Fruit fly (Drosophila melanogaster) whole organism, prepupa: Measurements from ENCODE around the gene CG33170.
A peak's percentile ranks its signal among the peaks of the same experiment; 100 is the strongest.

ENCODE experiments used
- CG10631 ChIP-seq: fragments of 200-800 bp; sonication (Bioruptor generic); optimal IDR thresholded peaks from 2 replicates; lab custom pipeline; 2016; ENCODE audit warnings: missing biosample characterization, missing genetic modification characterization
- CG11294 ChIP-seq: fragments of 200-800 bp; sonication (Bioruptor generic); IDR thresholded peaks from 2 replicates; pipeline ENCODE4 v1.3.6; 2022; ENCODE audit warnings: missing biosample characterization, missing genetic modification characterization
- CG11762 ChIP-seq: fragments of 200-800 bp; sonication (Bioruptor generic); optimal IDR thresholded peaks from 3 replicates; lab custom pipeline; 2016; ENCODE audit warnings: missing biosample characterization, missing genetic modification characterization; ENCODE audit not compliant: insufficient read depth
- CG11902 ChIP-seq: fragments of 200-800 bp; sonication (Bioruptor generic); optimal IDR thresholded peaks from 3 replicates; lab custom pipeline; 2016; ENCODE audit warnings: missing biosample characterization, missing genetic modification characterization
- CG1621 ChIP-seq: fragments of 200-800 bp; sonication (Bioruptor generic); optimal IDR thresholded peaks from 3 replicates; lab custom pipeline; 2018; ENCODE audit warnings: missing biosample characterization, mild to moderate bottlenecking, missing genetic modification characterization
- CG16779 ChIP-seq: fragments of 200-800 bp; sonication (Bioruptor generic); optimal IDR thresholded peaks from 3 replicates; lab custom pipeline; 2017; ENCODE audit warnings: missing biosample characterization, mild to moderate bottlenecking, missing genetic modification characterization
- CG3032 ChIP-seq: fragments of 200-800 bp; optimal IDR thresholded peaks from 2 replicates; lab custom pipeline; 2019; ENCODE audit warnings: missing biosample characterization, mild to moderate bottlenecking, missing genetic modification characterization, moderate library complexity
- CG31627 ChIP-seq: fragments of 200-800 bp; sonication (Bioruptor generic); optimal IDR thresholded peaks from 3 replicates; lab custom pipeline; 2016; ENCODE audit warnings: missing biosample characterization, missing genetic modification characterization
- CG32006 ChIP-seq: fragments of 200-800 bp; sonication (Bioruptor generic); optimal IDR thresholded peaks from 3 replicates; lab custom pipeline; 2017; ENCODE audit warnings: missing biosample characterization, mild to moderate bottlenecking, missing genetic modification characterization
- CG34406 ChIP-seq: fragments of 200-800 bp; sonication (Bioruptor generic); optimal IDR thresholded peaks from 3 replicates; lab custom pipeline; 2016; ENCODE audit warnings: missing biosample characterization, missing genetic modification characterization
- CG4318 ChIP-seq: fragments of 200-800 bp; sonication (Bioruptor generic); optimal IDR thresholded peaks from 3 replicates; lab custom pipeline; 2017; ENCODE audit warnings: missing biosample characterization, mild to moderate bottlenecking, missing genetic modification characterization
- CG6163 ChIP-seq: fragments of 200-800 bp; sonication (Bioruptor generic); IDR thresholded peaks from 3 replicates; pipeline ENCODE4 v1.3.6; 2022; ENCODE audit warnings: missing biosample characterization, missing genetic modification characterization
- CG6792 ChIP-seq: fragments of 200-800 bp; sonication (Bioruptor generic); optimal IDR thresholded peaks from 3 replicates; lab custom pipeline; 2016; ENCODE audit warnings: missing biosample characterization, missing genetic modification characterization
- CG6854 ChIP-seq: fragments of 200-800 bp; sonication (Bioruptor generic); optimal IDR thresholded peaks from 2 replicates; lab custom pipeline; 2017; ENCODE audit warnings: missing biosample characterization, mild to moderate bottlenecking, missing genetic modification characterization
- CG8119 ChIP-seq: fragments of 200-800 bp; sonication (Bioruptor generic); IDR thresholded peaks from 3 replicates; pipeline ENCODE4 v1.3.6; 2022; ENCODE audit warnings: missing biosample characterization, missing genetic modification characterization
- CG8319 ChIP-seq: fragments of 200-800 bp; sonication (Bioruptor generic); optimal IDR thresholded peaks from 3 replicates; lab custom pipeline; 2016; ENCODE audit warnings: missing biosample characterization, missing genetic modification characterization
- CG8632 ChIP-seq: fragments of 200-800 bp; sonication (Bioruptor generic); optimal IDR thresholded peaks from 3 replicates; lab custom pipeline; 2016; ENCODE audit warnings: missing biosample characterization, missing genetic modification characterization
- CG9139 ChIP-seq: fragments of 200-800 bp; sonication (Bioruptor generic); optimal IDR thresholded peaks from 3 replicates; lab custom pipeline; 2017; ENCODE audit warnings: missing biosample characterization, mild to moderate bottlenecking, missing genetic modification characterization
- Eip75B ChIP-seq: fragments of 200-800 bp; sonication (Bioruptor generic); optimal IDR thresholded peaks from 3 replicates; lab custom pipeline; 2016; ENCODE audit warnings: missing biosample characterization, missing genetic modification characterization
- Eip78C ChIP-seq: fragments of 200-800 bp; sonication (Bioruptor generic); peaks from one replicate; lab custom pipeline; 2016; ENCODE audit warnings: missing biosample characterization, missing genetic modification characterization
- Eip93F ChIP-seq: fragments of 200-800 bp; sonication (Bioruptor generic); optimal IDR thresholded peaks from 2 replicates; lab custom pipeline; 2016; ENCODE audit warnings: missing biosample characterization, mild to moderate bottlenecking, missing genetic modification characterization
- Ets21C ChIP-seq: fragments of 200-800 bp; sonication (Bioruptor generic); optimal IDR thresholded peaks from 3 replicates; lab custom pipeline; 2016; ENCODE audit warnings: missing biosample characterization, missing genetic modification characterization
- Ets96B ChIP-seq: fragments of 200-800 bp; optimal IDR thresholded peaks from 2 replicates; lab custom pipeline; 2019; ENCODE audit warnings: missing biosample characterization, mild to moderate bottlenecking, missing genetic modification characterization, moderate library complexity
- Gug ChIP-seq: fragments of 200-800 bp; sonication (Bioruptor generic); IDR thresholded peaks from 2 replicates; pipeline ENCODE4 v1.3.6; 2022; ENCODE audit warnings: missing biosample characterization, missing genetic modification characterization
- Hr38 ChIP-seq: sonication (Bioruptor generic); optimal IDR thresholded peaks from 2 replicates; lab custom pipeline; 2016; ENCODE audit warnings: missing biosample characterization, missing genetic modification characterization
- Hr39 ChIP-seq: fragments of 200-800 bp; sonication (Bioruptor generic); optimal IDR thresholded peaks from 2 replicates; lab custom pipeline; 2016; ENCODE audit warnings: missing biosample characterization, missing genetic modification characterization
- Met ChIP-seq: fragments of 200-800 bp; sonication (Bioruptor generic); optimal IDR thresholded peaks from 3 replicates; lab custom pipeline; 2016; ENCODE audit warnings: missing biosample characterization, missing genetic modification characterization
- OdsH ChIP-seq: fragments of 200-800 bp; sonication (Bioruptor generic); optimal IDR thresholded peaks from 3 replicates; lab custom pipeline; 2016; ENCODE audit warnings: missing biosample characterization, missing genetic modification characterization
- Smox ChIP-seq: fragments of 200-800 bp; sonication (Bioruptor generic); optimal IDR thresholded peaks from 3 replicates; lab custom pipeline; 2016; ENCODE audit warnings: missing biosample characterization, missing genetic modification characterization
- Sox102F ChIP-seq: fragments of 200-800 bp; sonication (Bioruptor generic); optimal IDR thresholded peaks from 2 replicates; lab custom pipeline; 2016; ENCODE audit warnings: missing biosample characterization, mild to moderate bottlenecking, missing genetic modification characterization
- Sox14 ChIP-seq: fragments of 200-800 bp; sonication (Bioruptor generic); optimal IDR thresholded peaks from 3 replicates; lab custom pipeline; 2016; ENCODE audit warnings: missing biosample characterization, missing genetic modification characterization
- Sox15 ChIP-seq: fragments of 200-800 bp; sonication (Bioruptor generic); optimal IDR thresholded peaks from 3 replicates; lab custom pipeline; 2016; ENCODE audit warnings: missing biosample characterization, missing genetic modification characterization
- achi ChIP-seq: fragments of 200-800 bp; sonication (Bioruptor generic); optimal IDR thresholded peaks from 3 replicates; lab custom pipeline; 2016; ENCODE audit warnings: missing biosample characterization, missing genetic modification characterization
- cyc ChIP-seq: fragments of 200-800 bp; sonication (Bioruptor generic); optimal IDR thresholded peaks from 3 replicates; lab custom pipeline; 2016; ENCODE audit warnings: missing biosample characterization, missing genetic modification characterization
- dsx ChIP-seq: fragments of 200-800 bp; optimal IDR thresholded peaks from 3 replicates; lab custom pipeline; 2019; ENCODE audit warnings: missing biosample characterization, mild to moderate bottlenecking, missing genetic modification characterization, moderate library complexity; ENCODE audit not compliant: poor library complexity, severe bottlenecking
- eg ChIP-seq: fragments of 200-800 bp; sonication (Bioruptor generic); IDR thresholded peaks from 3 replicates; pipeline ENCODE4 v1.3.6; 2022; ENCODE audit warnings: missing biosample characterization, missing genetic modification characterization
- esn ChIP-seq: fragments of 200-800 bp; sonication (Bioruptor generic); optimal IDR thresholded peaks from 2 replicates; lab custom pipeline; 2016; ENCODE audit warnings: missing biosample characterization, mild to moderate bottlenecking, missing genetic modification characterization, moderate library complexity
- fd59A ChIP-seq: fragments of 200-800 bp; sonication (Bioruptor generic); optimal IDR thresholded peaks from 2 replicates; lab custom pipeline; 2017; ENCODE audit warnings: missing biosample characterization, mild to moderate bottlenecking, missing genetic modification characterization, missing genetic modification reagents
- fd85E ChIP-seq: fragments of 200-800 bp; sonication (Bioruptor generic); optimal IDR thresholded peaks from 3 replicates; lab custom pipeline; 2016; ENCODE audit warnings: missing biosample characterization, missing genetic modification characterization
- fkh ChIP-seq: fragments of 200-800 bp; sonication (Bioruptor generic); optimal IDR thresholded peaks from 3 replicates; lab custom pipeline; 2017; ENCODE audit warnings: missing biosample characterization, mild to moderate bottlenecking, missing genetic modification characterization, moderate library complexity
- lz ChIP-seq: fragments of 200-800 bp; sonication (Bioruptor generic); optimal IDR thresholded peaks from 3 replicates; lab custom pipeline; 2016; ENCODE audit warnings: missing biosample characterization, missing genetic modification characterization
- net ChIP-seq: fragments of 200-800 bp; sonication (Bioruptor generic); optimal IDR thresholded peaks from 3 replicates; lab custom pipeline; 2016; ENCODE audit warnings: missing biosample characterization, missing genetic modification characterization
- pdm3 ChIP-seq: fragments of 200-800 bp; sonication (Bioruptor generic); optimal IDR thresholded peaks from 3 replicates; lab custom pipeline; 2016; ENCODE audit warnings: missing biosample characterization, missing genetic modification characterization
- spab ChIP-seq: fragments of 200-800 bp; sonication (Bioruptor generic); optimal IDR thresholded peaks from 2 replicates; lab custom pipeline; 2017; ENCODE audit warnings: missing biosample characterization, mild to moderate bottlenecking, missing genetic modification characterization, missing genetic modification reagents
- ss ChIP-seq, 2 experiments: fragments of 200-800 bp; sonication (Bioruptor generic); optimal IDR thresholded peaks; 2 replicates in 1 of 2; 3 replicates in 1 of 2; lab custom pipeline; 2017 to 2018; ENCODE audit warnings: mild to moderate bottlenecking in 2 of 2, missing biosample characterization in 2 of 2, missing genetic modification characterization in 2 of 2, moderate library complexity in 1 of 2
- svp ChIP-seq: fragments of 200-800 bp; sonication (Bioruptor generic); peaks from one replicate; lab custom pipeline; 2016; ENCODE audit warnings: missing biosample characterization, missing genetic modification characterization
- topi ChIP-seq: fragments of 200-800 bp; sonication (Bioruptor generic); optimal IDR thresholded peaks from 3 replicates; lab custom pipeline; 2016; ENCODE audit warnings: missing biosample characterization, missing genetic modification characterization
- vri ChIP-seq: fragments of 200-800 bp; sonication (Bioruptor generic); optimal IDR thresholded peaks from 3 replicates; lab custom pipeline; 2016; ENCODE audit warnings: missing biosample characterization, mild to moderate bottlenecking, missing genetic modification characterization

Gene CG33170

dm6 chr3L:22848940-22849339 lies 15.5 kb upstream of the CG33170 start:
- no peak for TF ChIP-seq Eip75B (GFP tag; lab: Kevin White, UChicago)
- TF ChIP-seq dsx: peak; percentile 86

- TF ChIP-seq Sox15 (no peak), ss (GFP tag; optimal IDR thresholded peaks at IDR 0.05; lab: Kevin White, UChicago) (peak; percentile 96 to 99), Hr39 (GFP tag; lab: Kevin White, UChicago) (no peak), lz (GFP tag; lab: Kevin White, UChicago) (peak; percentile 11), Smox (no peak), vri (GFP tag; lab: Kevin White, UChicago) (peak; percentile 63), Hr38 (GFP tag; lab: Kevin White, UChicago) (no peak), CG3032 (tag; lab: Kevin White, UChicago) (peak; percentile 77), CG16779 (tag; lab: Kevin White, UChicago) (peak; percentile 84), CG8632 (GFP tag; lab: Kevin White, UChicago) (peak; percentile 58), Gug (0 out of 2 replicates have a peak, but pooled peaks have one; percentile 8), spab (GFP tag; lab: Kevin White, UChicago) (peak; percentile 92), topi (GFP tag; lab: Kevin White, UChicago) (peak; percentile 26), Ets21C (GFP tag; lab: Kevin White, UChicago) (no peak), CG11762 (peak; percentile 1), achi (GFP tag; lab: Kevin White, UChicago) (peak; percentile 54), Eip93F (GFP tag; lab: Kevin White, UChicago) (peak; percentile 14), Eip78C (GFP tag; lab: Kevin White, UChicago) (peak; percentile 89), Ets96B (tag; lab: Kevin White, UChicago) (peak; percentile 79), CG11294 (GFP tag; lab: Robert Waterston, UW) (no peak), Sox102F (peak; percentile 72), CG1621 (tag; lab: Kevin White, UChicago) (peak; percentile 85), net (GFP tag; lab: Kevin White, UChicago) (peak; percentile 70), CG31627 (GFP tag; lab: Kevin White, UChicago) (no peak), eg (GFP tag; lab: Robert Waterston, UW) (0 out of 3 replicates have a peak, but pooled peaks have one; percentile 43), Sox14 (GFP tag; lab: Kevin White, UChicago) (peak; percentile 83), CG8319 (peak; percentile 22), dsx (peak; percentile 99), CG6792 (peak; percentile 18), fd59A (GFP tag; lab: Kevin White, UChicago) (peak; percentile 61), CG32006 (GFP tag; lab: Kevin White, UChicago) (peak; percentile 21), pdm3 (GFP tag; lab: Kevin White, UChicago) (peak; percentile 58), CG10631 (GFP tag; lab: Kevin White, UChicago) (peak; percentile 37), CG6854 (peak; percentile 90), CG8119 (peak; percentile 81), CG34406 (GFP tag; lab: Kevin White, UChicago) (peak; percentile 61), fd85E (peak; percentile 41), Met (peak; percentile 34), CG4318 (GFP tag; lab: Kevin White, UChicago) (no peak), fkh (no peak), cyc (GFP tag; lab: Kevin White, UChicago) (no peak), OdsH (GFP tag; lab: Kevin White, UChicago) (peak; percentile 10), esn (GFP tag; lab: Kevin White, UChicago) (peak; percentile 33), CG11902 (GFP tag; lab: Kevin White, UChicago) (no peak), CG9139 (GFP tag; lab: Kevin White, UChicago) (peak; percentile 96), CG6163 (GFP tag; lab: Robert Waterston, UW) (peak; percentile 79; the same call in 2 of the 3 replicates), svp (GFP tag; lab: Kevin White, UChicago) (peak; percentile 78)
Observed at dm6 chr3L:22851172-22852128, 12.9 kb upstream of the CG33170 start.
